Worm (Caenorhabditis elegans) whole organism, L4/young adult: ENCODE data around the gene C11D2.3.

Experiments
- W03F9.2 ChIP-seq: fragments of 150-350 bp; optimal IDR thresholded peaks from 2 replicates; lab custom pipeline; 2014; ENCODE audit warnings: missing biosample characterization, missing genetic modification characterization
- dao-5 ChIP-seq: sonication (generic microtip); optimal IDR thresholded peaks from 2 replicates; lab custom pipeline; 2016; ENCODE audit warnings: missing genotype, missing genetic modification characterization, moderate library complexity, missing compliant biosample characterization

DNA sequence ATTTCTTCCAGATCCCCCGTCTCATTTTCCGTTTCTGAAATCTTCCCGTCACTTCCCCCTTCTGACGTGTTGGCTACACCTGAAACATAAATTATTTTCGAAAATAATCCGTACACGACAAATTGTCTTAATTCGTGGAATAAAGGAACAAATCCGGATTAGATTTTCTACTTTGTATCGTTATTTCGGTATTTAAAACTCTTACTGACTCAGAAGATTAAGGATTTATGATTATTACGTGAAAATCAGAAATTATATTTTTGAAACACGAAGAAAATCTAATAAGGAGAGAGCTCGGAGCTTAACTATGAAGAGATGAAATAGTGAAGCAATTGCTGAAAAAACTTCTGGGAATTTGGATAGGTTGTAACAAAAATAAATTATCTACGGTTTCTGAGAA lies 2.3 kb upstream of the C11D2.3 start:
- TF ChIP-seq W03F9.2 (no peak), dao-5 (tag; lab: Kevin White, UChicago) (no peak)
